Worm (Caenorhabditis elegans) whole organism, late embryonic: ENCODE results near the gene fbxb-107.

Experiments used
- Y22D7AL.16 ChIP-seq: sonication (generic microtip); optimal IDR thresholded peaks from 2 replicates; lab custom pipeline; 2016; ENCODE audit warnings: missing genetic modification characterization, missing compliant biosample characterization
- ama-1 ChIP-seq: fragments of 150-350 bp; optimal IDR thresholded peaks from 2 replicates; lab custom pipeline; 2014
- elt-2 ChIP-seq: sonication (generic microtip); optimal IDR thresholded peaks from 2 replicates; lab custom pipeline; 2016; ENCODE audit warnings: missing genetic modification reagents, missing genetic modification characterization, missing compliant biosample characterization
- lin-11 ChIP-seq: fragments of 200-800 bp; sonication (Bioruptor generic); optimal IDR thresholded peaks from 2 replicates; lab custom pipeline; 2018; ENCODE audit warnings: mild to moderate bottlenecking, missing genetic modification characterization, missing compliant biosample characterization
- pqm-1 ChIP-seq: sonication (generic microtip); optimal IDR thresholded peaks from 2 replicates; lab custom pipeline; 2016; ENCODE audit warnings: missing genetic modification characterization, missing compliant biosample characterization
- sox-4 ChIP-seq: sonication (generic microtip); optimal IDR thresholded peaks from 2 replicates; lab custom pipeline; 2017; ENCODE audit warnings: mild to moderate bottlenecking, missing genetic modification characterization, inconsistent platforms, missing compliant biosample characterization

DNA sequence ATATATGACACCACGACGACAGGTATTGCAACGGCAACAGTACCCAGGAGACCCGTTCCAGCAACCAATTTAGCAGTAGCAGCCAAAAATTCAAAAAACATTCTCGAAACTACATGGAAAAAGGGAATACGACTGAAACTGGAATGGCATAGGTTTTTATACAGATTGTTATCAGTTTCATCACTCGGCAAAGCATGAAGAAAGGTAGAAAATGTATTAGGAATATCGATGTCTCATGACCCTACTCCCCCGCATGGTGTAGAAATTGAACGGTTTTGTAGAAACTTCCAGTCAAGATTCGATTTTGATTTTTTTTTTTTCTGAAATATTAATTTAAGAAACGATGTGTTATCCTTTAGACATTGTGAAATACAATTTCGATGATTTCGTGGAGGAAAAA lies 47.7 kb upstream of the fbxb-107 start, which contains the start of gene T05A8.2:
- TF ChIP-seq elt-2 (tag; lab: Kevin White, UChicago) (no peak), lin-11 (tag; lab: Kevin White, UChicago) (no peak), sox-4 (tag; lab: Kevin White, UChicago) (no peak), Y22D7AL.16 (tag; lab: Kevin White, UChicago) (no peak), pqm-1 (tag; lab: Kevin White, UChicago) (no peak), ama-1 (lab: Kevin White, UChicago) (no peak)
